Fruit fly (Drosophila melanogaster) whole organism: Measurements from ENCODE around the gene Ptpmeg2.

Experiments used
- EcR ChIP-seq, 2 experiments: fragments of >200 bp; optimal IDR thresholded peaks; 2 replicates each; lab custom pipeline; 2017; ENCODE audit warnings: missing biosample characterization in 2 of 2, missing genetic modification characterization in 2 of 2, missing genetic modification reagents in 2 of 2
- psq ChIP-seq: fragments of >200 bp; optimal IDR thresholded peaks from 2 replicates; lab custom pipeline; 2017

DNA sequence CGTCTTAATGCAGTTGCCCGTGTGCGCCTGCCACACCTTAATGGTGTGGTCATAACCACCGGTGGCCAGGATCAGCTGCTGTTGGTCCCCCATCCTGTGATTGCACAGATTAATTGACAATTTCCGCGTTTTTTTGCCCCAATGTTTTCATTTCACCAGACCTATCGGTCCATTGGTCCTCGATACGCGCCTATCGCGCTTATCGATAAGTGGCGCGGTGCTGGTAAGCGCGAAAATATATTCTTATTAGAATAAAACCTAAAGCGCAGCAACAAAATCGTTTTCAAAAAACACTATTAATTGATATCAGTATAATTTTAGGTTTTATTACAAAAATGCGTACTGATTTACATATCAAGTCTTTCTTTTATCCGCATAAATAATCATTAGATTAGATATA, 53.2 kb downstream of the Ptpmeg2 start, which contains the start of gene Lst8:
- TF ChIP-seq EcR (GFP tag; optimal IDR thresholded peaks at IDR 0.05; lab: Kevin White, UChicago): no peak
- no peak for TF ChIP-seq psq (lab: Kevin White, UChicago)
